Worm (Caenorhabditis elegans): ENCODE measurements around the gene F25B3.4.
A peak's percentile ranks its signal among the peaks of the same experiment; 100 is the strongest.

The F25B3.4 gene

DNA sequence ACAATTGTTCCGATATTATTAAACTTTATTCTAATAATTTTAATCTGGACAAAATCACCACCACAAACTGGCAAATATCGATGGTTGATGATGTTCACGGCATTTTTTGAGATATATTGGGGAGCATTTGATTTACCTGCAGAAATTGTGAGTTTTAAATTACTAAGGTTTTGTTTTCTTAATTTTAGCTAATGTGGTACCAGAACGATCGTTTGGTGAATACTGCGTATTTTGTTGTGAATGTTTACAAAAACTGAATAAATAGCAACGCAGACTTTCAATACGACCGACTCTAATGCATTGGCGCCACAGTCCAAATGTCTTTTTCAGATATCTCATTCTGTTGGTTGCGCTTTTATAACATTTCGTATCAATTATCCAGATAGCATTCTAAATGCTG is 46.9 kb downstream of the F25B3.4 start:
- TF ChIP-seq K12H6.12 (tag; optimal IDR thresholded peaks at IDR 0.05), result no peak
- no peak for TF ChIP-seq zim-3 (tag; optimal IDR thresholded peaks at IDR 0.05)
- TF ChIP-seq cebp-2 (GFP tag; IDR thresholded peaks at IDR 0.05), result no peak
- TF ChIP-seq him-1 (tag; optimal IDR thresholded peaks at IDR 0.05), result no peak
- no peak for TF ChIP-seq zfh-2 (GFP tag; conservative IDR thresholded peaks at IDR 0.05)
- no peak for TF ChIP-seq B0336.3 (GFP tag; IDR thresholded peaks at IDR 0.05)
- no peak for TF ChIP-seq ceh-79 (tag; optimal IDR thresholded peaks at IDR 0.05)
- no peak for TF ChIP-seq C06A6.2 (GFP tag; conservative IDR thresholded peaks at IDR 0.05)
- no peak for TF ChIP-seq nhr-179 (tag; optimal IDR thresholded peaks at IDR 0.05)
- TF ChIP-seq nhr-80 (tag; optimal IDR thresholded peaks at IDR 0.05), result no peak
- no peak for TF ChIP-seq pbrm-1 (GFP tag; IDR thresholded peaks at IDR 0.05)
- no peak for TF ChIP-seq ZK185.1 (tag; optimal IDR thresholded peaks at IDR 0.05; ENCODE audit: poor library complexity, severe bottlenecking)
- no peak for TF ChIP-seq akir-1 (GFP tag; optimal IDR thresholded peaks at IDR 0.05)

DNA sequence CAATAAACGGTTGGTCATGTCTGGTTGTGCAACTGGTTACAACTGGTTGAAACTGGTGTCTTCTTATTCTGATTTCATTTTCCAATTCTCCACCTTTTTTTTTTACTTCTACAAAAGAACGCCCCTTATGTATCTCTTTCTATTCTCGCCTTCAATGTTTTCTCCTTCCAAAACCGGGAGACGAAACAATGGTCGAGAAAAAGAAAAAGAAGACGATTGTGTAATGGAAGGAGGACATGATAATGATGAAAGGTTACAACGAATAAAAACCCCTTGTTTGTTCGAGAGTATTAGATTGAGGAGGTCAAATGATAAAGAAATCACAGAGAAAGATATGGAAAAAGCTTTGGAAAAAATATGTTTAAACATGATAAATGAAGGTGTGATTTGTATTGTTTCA is 49.8 kb downstream of the F25B3.4 start, which contains the start of gene C50F4.8:
TSS of gene C50F4.8 (minus strand) at position 28 of the 400 bp plus-strand sequence.
- TF ChIP-seq F10E7.11 (tag; optimal IDR thresholded peaks at IDR 0.05) (no peak), B0019.2 (GFP tag; conservative IDR thresholded peaks at IDR 0.05) (no peak)

DNA sequence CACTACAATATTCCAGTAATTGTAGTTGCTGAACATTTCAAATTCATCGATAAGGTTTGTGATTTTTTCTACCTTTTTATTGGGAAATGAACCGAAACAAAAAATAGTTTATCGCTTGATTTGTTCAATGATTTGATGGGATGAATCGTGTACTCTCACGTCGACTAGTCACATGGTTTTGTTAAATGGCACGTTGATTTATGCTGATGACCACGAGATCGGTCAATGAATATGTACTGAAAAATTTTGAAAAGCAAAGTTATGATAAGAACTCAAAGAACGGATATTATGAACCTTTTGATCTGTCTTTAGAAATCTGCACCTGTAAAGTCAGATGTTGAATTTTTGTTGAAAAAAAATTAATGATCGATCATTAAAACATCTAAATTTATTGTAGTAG is 52.3 kb downstream of the F25B3.4 start:
- TF ChIP-seq hmg-20 (GFP tag; IDR thresholded peaks at IDR 0.05) (no peak), lin-26 (GFP tag; IDR thresholded peaks at IDR 0.05) (peak; percentile 65; the same call in 1 of the 2 replicates), somi-1 (GFP tag; optimal IDR thresholded peaks at IDR 0.05) (peak; percentile 78), B0035.1 (tag; optimal IDR thresholded peaks at IDR 0.05) (no peak), Y53G8AR.9 (GFP tag; conservative IDR thresholded peaks at IDR 0.05) (no peak), Y56A3A.18 (GFP tag; IDR thresholded peaks at IDR 0.05) (0 out of 2 replicates have a peak, but pooled peaks have one; percentile 33), fkh-3 (tag; optimal IDR thresholded peaks at IDR 0.05) (no peak), lin-40 (tag; optimal IDR thresholded peaks at IDR 0.05) (peak; percentile 45), sptf-2 (GFP tag; optimal IDR thresholded peaks at IDR 0.05) (no peak), tlf-1 (GFP tag; optimal IDR thresholded peaks at IDR 0.05) (no peak), zfh-2 (GFP tag; conservative IDR thresholded peaks at IDR 0.05) (no peak), die-1 (tag; optimal IDR thresholded peaks at IDR 0.05) (peak; percentile 1), lir-1 (GFP tag; conservative IDR thresholded peaks at IDR 0.05) (no peak), C06A6.2 (GFP tag; conservative IDR thresholded peaks at IDR 0.05) (peak; percentile 43; the same call in 1 of the 2 replicates), ztf-26 (tag; optimal IDR thresholded peaks at IDR 0.05) (peak; percentile 89), hlh-12 (tag; optimal IDR thresholded peaks at IDR 0.05) (no peak), F22D6.2 (tag; optimal IDR thresholded peaks at IDR 0.05) (peak; percentile 82), nhr-80 (tag; optimal IDR thresholded peaks at IDR 0.05) (peak; percentile 15), F55B11.4 (tag; optimal IDR thresholded peaks at IDR 0.05; ENCODE audit: borderline replicate concordance, insufficient read depth) (no peak), akir-1 (GFP tag; optimal IDR thresholded peaks at IDR 0.05) (no peak), madf-6 (GFP tag; IDR thresholded peaks at IDR 0.05) (no peak), bed-1 (GFP tag; IDR thresholded peaks at IDR 0.05) (no peak), F49E8.2 (tag; optimal IDR thresholded peaks at IDR 0.05; ENCODE audit: insufficient read depth) (no peak), F39B2.1 (GFP tag; IDR thresholded peaks at IDR 0.05) (no peak)

Data from whole organism, young adult.